Worm (Caenorhabditis elegans) whole organism, mixed stage, embryonic: ENCODE data around the gene Y4C6B.3.

ENCODE experiments used
- nhr-12 ChIP-seq: fragments of 150-350 bp; optimal IDR thresholded peaks from 2 replicates; lab custom pipeline; 2014; ENCODE audit warnings: missing biosample characterization, missing genetic modification characterization
- nhr-237 ChIP-seq: fragments of 150-350 bp; optimal IDR thresholded peaks from 2 replicates; lab custom pipeline; 2014; ENCODE audit warnings: missing biosample characterization, missing genetic modification characterization
- sem-2 ChIP-seq: fragments of 200-800 bp; sonication (Bioruptor generic); optimal IDR thresholded peaks from 2 replicates; lab custom pipeline; 2018; ENCODE audit warnings: mild to moderate bottlenecking, missing genetic modification characterization, missing compliant biosample characterization
- snpc-4 ChIP-seq: fragments of 150-350 bp; optimal IDR thresholded peaks from 2 replicates; lab custom pipeline; 2014; ENCODE audit warnings: missing biosample characterization, missing genetic modification characterization

- TF ChIP-seq nhr-12 (tag; lab: Kevin White, UChicago) (no peak), sem-2 (GFP tag; lab: Kevin White, UChicago) (no peak), snpc-4 (tag; lab: Kevin White, UChicago) (no peak), nhr-237 (no peak)
These were observed 15.2 kb upstream of the Y4C6B.3 start for ce11 chrIV:5317106-5317505.
